Worm (Caenorhabditis elegans) whole organism, midembryonic: ENCODE data around the gene mrp-1.

Source experiments
- cog-1 ChIP-seq: sonication (generic microtip); optimal IDR thresholded peaks from 2 replicates; lab custom pipeline; 2016; ENCODE audit warnings: missing genetic modification characterization, missing compliant biosample characterization
- flt-1 ChIP-seq: fragments of 200-800 bp; sonication (Bioruptor generic); IDR thresholded peaks from 2 replicates; pipeline ENCODE4 v1.3.6; 2022; ENCODE audit warnings: missing genetic modification characterization, missing compliant biosample characterization
- ref-1 ChIP-seq: fragments of 200-800 bp; sonication (Bioruptor generic); conservative IDR thresholded peaks from 2 replicates; pipeline ENCODE4 v1.3.6; 2022; ENCODE audit warnings: missing genetic modification reagents, missing genetic modification characterization, missing compliant biosample characterization
- tab-1 ChIP-seq: fragments of 200-800 bp; sonication (Bioruptor generic); IDR thresholded peaks from 2 replicates; pipeline ENCODE4 v1.3.6; 2022; ENCODE audit warnings: missing genetic modification characterization, missing compliant biosample characterization
- ztf-23 ChIP-seq: fragments of 200-800 bp; sonication (Bioruptor generic); IDR thresholded peaks from 2 replicates; pipeline ENCODE4 v1.3.6; 2022; ENCODE audit warnings: missing genetic modification reagents, missing genetic modification characterization, missing compliant biosample characterization
- ztf-29 ChIP-seq: fragments of 200-800 bp; sonication (Bioruptor generic); IDR thresholded peaks from 2 replicates; pipeline ENCODE4 v1.3.6; 2022; ENCODE audit warnings: missing genetic modification reagents, missing genetic modification characterization, missing compliant biosample characterization

DNA sequence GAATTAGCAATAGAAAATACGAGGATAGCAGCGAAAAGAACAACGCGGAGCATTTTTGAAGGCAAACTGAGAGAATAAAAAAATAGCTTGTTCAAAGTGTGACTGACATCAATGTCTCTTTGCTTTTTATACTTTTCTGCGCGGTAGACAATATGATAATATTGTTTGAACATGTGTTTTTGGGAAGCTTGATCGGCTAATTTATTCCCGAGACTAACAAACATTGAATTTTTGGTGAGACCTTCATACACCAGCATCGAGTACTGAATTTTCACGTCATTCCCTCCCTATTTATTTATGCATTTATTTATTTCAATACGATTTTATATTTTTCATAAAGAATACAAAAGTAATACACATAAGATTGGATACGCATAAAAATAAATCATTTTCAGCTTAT is 56.8 kb downstream of the mrp-1 start, which contains the start of gene B0310.6:
- TF ChIP-seq cog-1 (tag; lab: Kevin White, UChicago) (no peak), ztf-23 (GFP tag; lab: Robert Waterston, UW) (no peak), ztf-29 (GFP tag; lab: Robert Waterston, UW) (no peak), flt-1 (GFP tag; lab: Robert Waterston, UW) (no peak), ref-1 (GFP tag; lab: Robert Waterston, UW) (no peak), tab-1 (GFP tag; lab: Robert Waterston, UW) (no peak)
